Worm (Caenorhabditis elegans) whole organism, L4/young adult: Measurements from ENCODE around the gene fbxa-90.

Source experiments
- W03F9.2 ChIP-seq: fragments of 150-350 bp; optimal IDR thresholded peaks from 2 replicates; lab custom pipeline; 2014; ENCODE audit warnings: missing biosample characterization, missing genetic modification characterization
- dao-5 ChIP-seq: sonication (generic microtip); optimal IDR thresholded peaks from 2 replicates; lab custom pipeline; 2016; ENCODE audit warnings: missing genotype, missing genetic modification characterization, moderate library complexity, missing compliant biosample characterization
- him-1 ChIP-seq: sonication (generic microtip); optimal IDR thresholded peaks from 2 replicates; lab custom pipeline; 2016; ENCODE audit warnings: missing genotype, missing genetic modification reagents, missing genetic modification characterization, missing compliant biosample characterization

- TF ChIP-seq dao-5 (tag; lab: Kevin White, UChicago) (no peak), him-1 (tag; lab: Kevin White, UChicago) (no peak), W03F9.2 (tag; lab: Kevin White, UChicago) (no peak)
These were observed 16.6 kb upstream of the fbxa-90 start for ce11 chrV:16950036-16950435.
